Worm (Caenorhabditis elegans): ENCODE measurements around the gene C35B1.9.

C35B1.9 gene

DNA sequence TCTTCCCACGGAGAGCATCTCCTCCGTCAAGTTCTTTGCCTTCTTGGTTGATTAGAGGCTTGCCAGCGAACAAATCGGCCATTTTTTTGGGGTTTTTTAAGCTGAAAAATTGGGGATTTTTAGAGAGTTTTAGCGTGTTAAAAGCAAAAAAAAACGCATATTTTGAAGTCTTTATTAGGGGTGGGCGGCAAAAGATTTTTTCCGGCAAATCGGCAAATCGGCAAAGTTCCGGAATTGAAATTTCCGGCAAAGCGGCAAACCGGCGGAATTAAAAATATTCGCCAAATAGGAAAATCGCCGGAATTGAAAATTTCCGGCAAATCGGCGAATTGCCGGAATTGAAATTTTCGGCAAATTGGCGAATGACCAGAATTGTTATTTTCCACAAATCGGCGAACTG, 3.4 kb upstream of the C35B1.9 start, which contains the start of gene C35B1.5:
TSS of gene C35B1.5 (minus strand) at position 101 of the 400 bp plus-strand sequence.
- TF ChIP-seq nhr-102 (tag; optimal IDR thresholded peaks at IDR 0.05) (no peak), gei-8 (GFP tag; optimal IDR thresholded peaks at IDR 0.05) (no peak), unc-130 (GFP tag; optimal IDR thresholded peaks at IDR 0.05) (no peak), attf-4 (tag; optimal IDR thresholded peaks at IDR 0.05) (no peak)

DNA sequence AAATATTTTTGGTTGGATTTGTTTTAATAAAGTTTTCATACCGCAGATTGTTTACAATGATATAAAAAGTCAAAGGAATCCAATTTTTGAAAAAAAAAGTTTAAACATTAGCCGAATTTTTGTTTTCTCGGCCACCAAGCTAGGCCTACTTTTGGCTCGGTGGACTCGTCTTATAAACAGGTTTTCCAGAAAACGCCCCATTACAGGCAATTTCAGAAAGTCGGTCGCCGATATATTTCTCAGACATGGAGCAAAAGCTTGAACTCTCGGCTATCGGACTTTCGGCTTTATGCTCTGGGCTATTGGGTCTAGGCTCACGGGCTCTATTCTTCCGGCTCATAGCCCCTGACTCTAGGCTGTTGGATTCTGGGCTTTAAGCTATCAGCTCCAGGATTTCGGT, 2.3 kb upstream of the C35B1.9 start:
- TF ChIP-seq skn-1 (tag; optimal IDR thresholded peaks at IDR 0.05) (no peak), nhr-102 (tag; optimal IDR thresholded peaks at IDR 0.05) (peak; percentile 42), nhr-76 (tag; optimal IDR thresholded peaks at IDR 0.05) (no peak), ZK337.2 (GFP tag; IDR thresholded peaks at IDR 0.05) (no peak), daf-16 (GFP tag; optimal IDR thresholded peaks at IDR 0.05) (no peak), daf-16 (tag; optimal IDR thresholded peaks at IDR 0.05) (peak; percentile 2), aha-1 (tag) (peak; percentile 44), lin-29 (GFP tag; IDR thresholded peaks at IDR 0.05) (no peak), ceh-82 (tag; optimal IDR thresholded peaks at IDR 0.05) (no peak), nhr-6 (tag; optimal IDR thresholded peaks at IDR 0.05) (no peak), ZK546.5 (tag; optimal IDR thresholded peaks at IDR 0.05) (no peak), D1046.2 (GFP tag; IDR thresholded peaks at IDR 0.05) (no peak), ceh-20 (GFP tag; IDR thresholded peaks at IDR 0.05) (no peak), nhr-10 (tag; optimal IDR thresholded peaks at IDR 0.05) (no peak), ceh-32 (tag; optimal IDR thresholded peaks at IDR 0.05; ENCODE audit: poor library complexity) (no peak), Y105C5A.15 (GFP tag; IDR thresholded peaks at IDR 0.05) (no peak)

DNA sequence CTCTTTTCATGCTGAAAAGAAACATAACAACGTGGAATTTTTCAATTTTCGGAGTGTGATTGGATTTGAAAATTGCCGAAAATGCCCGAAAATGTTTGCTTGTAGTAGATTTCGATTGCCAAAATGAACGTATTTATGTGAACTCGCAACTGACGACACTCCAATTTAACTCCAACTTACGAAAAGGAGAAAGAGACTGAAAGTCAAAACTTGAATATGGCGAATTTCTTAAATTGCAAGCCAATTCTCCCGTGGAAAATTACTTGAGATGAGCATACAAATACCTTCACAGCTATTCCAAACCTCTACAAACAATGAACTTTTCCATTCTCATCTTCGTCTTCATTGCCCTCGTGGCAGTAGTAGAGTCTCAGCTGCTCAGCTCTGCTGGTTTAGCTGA, 1.9 kb upstream of the C35B1.9 start:
- TF ChIP-seq lin-29 (GFP tag; IDR thresholded peaks at IDR 0.05) = no peak
- no peak for TF ChIP-seq nhr-6 (tag; optimal IDR thresholded peaks at IDR 0.05)
- peak in 1 of 2 experiments; percentile 93 for TF ChIP-seq unc-62 (GFP tag; optimal IDR thresholded peaks at IDR 0.05 in 1 of 2)
- no peak for TF ChIP-seq unc-62 (tag; optimal IDR thresholded peaks at IDR 0.05)

DNA sequence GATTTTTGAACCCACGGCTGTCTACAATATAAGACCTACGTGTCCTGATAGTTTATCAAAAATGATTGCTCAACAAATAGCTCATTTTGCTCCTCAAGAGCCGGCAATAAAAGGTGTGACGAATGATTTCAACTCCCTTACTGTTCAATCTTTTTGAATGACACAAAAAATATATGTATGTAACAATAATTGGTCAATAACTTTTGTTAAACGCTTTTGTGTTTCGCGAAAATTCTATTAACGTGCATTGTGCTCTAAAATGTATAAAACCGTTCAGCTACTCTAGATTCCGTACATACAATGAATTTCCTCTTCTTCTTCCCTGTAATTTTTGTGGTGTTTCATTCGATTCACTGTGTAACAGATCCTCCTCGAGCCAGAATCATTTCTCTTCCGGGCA, 1.2 kb downstream of the C35B1.9 start, which contains the start of gene C35B1.4:
TSS of gene C35B1.4 (plus strand) at position 301 of the 400 bp plus-strand sequence.
- TF ChIP-seq arid-1 (GFP tag; conservative IDR thresholded peaks at IDR 0.05) (no peak), snpc-4 (tag; optimal IDR thresholded peaks at IDR 0.05) (no peak), php-3 (GFP tag; IDR thresholded peaks at IDR 0.05) (no peak), nhr-102 (tag; optimal IDR thresholded peaks at IDR 0.05) (no peak), ceh-44 (GFP tag; IDR thresholded peaks at IDR 0.05) (no peak), daf-19 (GFP tag; conservative IDR thresholded peaks at IDR 0.05) (no peak), ceh-32 (tag; optimal IDR thresholded peaks at IDR 0.05; ENCODE audit: poor library complexity) (no peak), madf-9 (GFP tag; conservative IDR thresholded peaks at IDR 0.05) (no peak), Y48G9A.11 (GFP tag; IDR thresholded peaks at IDR 0.05) (no peak), unc-39 (tag; optimal IDR thresholded peaks at IDR 0.05) (no peak), dmd-9 (GFP tag; IDR thresholded peaks at IDR 0.05) (no peak)

DNA sequence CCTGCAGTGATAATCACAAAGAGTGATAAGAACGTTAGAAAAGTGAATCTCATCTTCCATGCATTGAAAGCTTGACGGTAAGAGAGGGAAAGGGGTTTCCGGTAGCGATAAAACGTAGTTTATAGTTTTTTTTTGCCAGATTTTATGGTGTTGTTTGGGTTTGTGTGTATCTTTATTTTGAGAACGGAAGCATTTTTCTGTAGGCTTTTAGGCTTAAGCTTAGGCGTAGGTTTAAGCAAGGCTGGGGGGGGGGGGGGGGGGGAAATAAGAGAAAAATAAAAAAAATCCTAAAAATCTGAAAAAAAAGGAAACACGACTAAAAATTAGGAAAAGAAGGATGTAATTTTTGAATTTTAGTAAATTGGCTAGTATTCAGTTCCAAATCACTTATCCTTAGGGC, 1.8 kb downstream of the C35B1.9 start, which contains the start of gene C35B1.8:
TSS of gene C35B1.8 (minus strand) at position 101 of the 400 bp plus-strand sequence.
- TF ChIP-seq ceh-20 (GFP tag; IDR thresholded peaks at IDR 0.05) = no peak
- no peak for TF ChIP-seq zfp-3 (GFP tag; conservative IDR thresholded peaks at IDR 0.05)
- TF ChIP-seq nhr-48 (tag; optimal IDR thresholded peaks at IDR 0.05) = no peak
- no peak for TF ChIP-seq mes-2 (tag; optimal IDR thresholded peaks at IDR 0.05; ENCODE audit: poor library complexity, severe bottlenecking)
- TF ChIP-seq pha-4 (GFP tag; IDR thresholded peaks at IDR 0.05) = no peak
- no peak for TF ChIP-seq pha-4 (tag; optimal IDR thresholded peaks at IDR 0.05)
- TF ChIP-seq lim-7 (GFP tag; IDR thresholded peaks at IDR 0.05) = no peak
- no peak for TF ChIP-seq nhr-11 (tag; optimal IDR thresholded peaks at IDR 0.05)
- TF ChIP-seq nhr-77 (tag; optimal IDR thresholded peaks at IDR 0.05) = no peak
- TF ChIP-seq aly-2 (tag; optimal IDR thresholded peaks at IDR 0.05) = no peak
- no peak for TF ChIP-seq mxl-3 (GFP tag; optimal IDR thresholded peaks at IDR 0.05)
- no peak for TF ChIP-seq ctbp-1 (GFP tag; IDR thresholded peaks at IDR 0.05)
- no peak for TF ChIP-seq T20F7.1 (GFP tag; optimal IDR thresholded peaks at IDR 0.05)
- TF ChIP-seq T26A8.4 (GFP tag; IDR thresholded peaks at IDR 0.05) = no peak
- no peak for TF ChIP-seq ztf-7 (tag; optimal IDR thresholded peaks at IDR 0.05)
- no peak for TF ChIP-seq rbr-2 (tag; optimal IDR thresholded peaks at IDR 0.05)
- TF ChIP-seq tra-1 (GFP tag; IDR thresholded peaks at IDR 0.05) = no peak
- no peak for TF ChIP-seq lin-13 (GFP tag; optimal IDR thresholded peaks at IDR 0.05)
- no peak for TF ChIP-seq unc-130 (GFP tag; optimal IDR thresholded peaks at IDR 0.05)
- no peak for TF ChIP-seq nhr-111 (GFP tag; optimal IDR thresholded peaks at IDR 0.05)
